Worm (Caenorhabditis elegans) whole organism, mixed stage, embryonic: ENCODE measurements around the gene lrpr-1.

Experiments
- M03D4.4 ChIP-seq: sonication (generic microtip); optimal IDR thresholded peaks from 2 replicates; lab custom pipeline; 2017; ENCODE audit warnings: mild to moderate bottlenecking, missing genetic modification characterization, missing compliant biosample characterization
- ceh-83 ChIP-seq: fragments of 200-800 bp; sonication (Bioruptor generic); optimal IDR thresholded peaks from 2 replicates; lab custom pipeline; 2018; ENCODE audit warnings: mild to moderate bottlenecking, missing genetic modification characterization, missing compliant biosample characterization
- elt-3 ChIP-seq: fragments of 150-350 bp; optimal IDR thresholded peaks from 2 replicates; lab custom pipeline; 2014; ENCODE audit warnings: missing biosample characterization, missing genetic modification characterization
- ham-2 ChIP-seq: fragments of 200-800 bp; sonication (Bioruptor generic); optimal IDR thresholded peaks from 2 replicates; lab custom pipeline; 2018; ENCODE audit warnings: mild to moderate bottlenecking, missing genetic modification characterization, missing compliant biosample characterization
- lsy-2 ChIP-seq: fragments of 150-350 bp; optimal IDR thresholded peaks from 2 replicates; lab custom pipeline; 2014; ENCODE audit warnings: missing biosample characterization, missing genetic modification characterization
- mls-2 ChIP-seq: sonication (generic microtip); optimal IDR thresholded peaks from 2 replicates; lab custom pipeline; 2016; ENCODE audit warnings: mild to moderate bottlenecking, missing genetic modification characterization, moderate library complexity, missing compliant biosample characterization
- nhr-12 ChIP-seq: fragments of 150-350 bp; optimal IDR thresholded peaks from 2 replicates; lab custom pipeline; 2014; ENCODE audit warnings: missing biosample characterization, missing genetic modification characterization
- nhr-28 ChIP-seq: fragments of 150-350 bp; optimal IDR thresholded peaks from 2 replicates; lab custom pipeline; 2014; ENCODE audit warnings: missing biosample characterization, missing genetic modification characterization
- nhr-76 ChIP-seq: sonication (generic microtip); optimal IDR thresholded peaks from 2 replicates; lab custom pipeline; 2017; ENCODE audit warnings: missing biosample characterization, missing genetic modification characterization
- pha-4 ChIP-seq: fragments of 150-350 bp; optimal IDR thresholded peaks from 2 replicates; lab custom pipeline; 2018; ENCODE audit warnings: missing biosample characterization, missing genetic modification reagents, missing genetic modification characterization
- unc-62 ChIP-seq: fragments of 150-350 bp; optimal IDR thresholded peaks from 2 replicates; lab custom pipeline; 2014; ENCODE audit warnings: missing biosample characterization, missing genetic modification reagents, missing genetic modification characterization
- zip-8 ChIP-seq: fragments of 150-350 bp; optimal IDR thresholded peaks from 2 replicates; lab custom pipeline; 2014; ENCODE audit warnings: missing biosample characterization, missing genetic modification characterization

ce11 chrV:5954747-5955146, 37.1 kb upstream of the lrpr-1 start, which contains the start of gene M03F8.6:
- TF ChIP-seq elt-3 (no peak), zip-8 (no peak), nhr-76 (tag; lab: Kevin White, UChicago) (no peak), nhr-28 (tag; lab: Kevin White, UChicago) (no peak), ceh-83 (GFP tag; lab: Kevin White, UChicago) (no peak), nhr-12 (no peak), unc-62 (GFP tag; lab: Kevin White, UChicago) (no peak), ham-2 (GFP tag; lab: Kevin White, UChicago) (no peak), pha-4 (tag; lab: Kevin White, UChicago) (no peak), mls-2 (tag; lab: Kevin White, UChicago) (no peak), lsy-2 (tag; lab: Kevin White, UChicago) (no peak), M03D4.4 (tag; lab: Kevin White, UChicago) (no peak)
